Worm (Caenorhabditis elegans) whole organism, mixed stage, embryonic: ENCODE measurements around the gene F18A12.7.

Experiments used
- M03D4.4 ChIP-seq: sonication (generic microtip); optimal IDR thresholded peaks from 2 replicates; lab custom pipeline; 2017; ENCODE audit warnings: mild to moderate bottlenecking, missing genetic modification characterization, missing compliant biosample characterization
- blmp-1 ChIP-seq: fragments of 150-350 bp; optimal IDR thresholded peaks from 2 replicates; lab custom pipeline; 2014; ENCODE audit warnings: missing biosample characterization, missing genetic modification characterization
- ceh-43 ChIP-seq: fragments of 200-800 bp; sonication (Bioruptor generic); optimal IDR thresholded peaks from 2 replicates; lab custom pipeline; 2018; ENCODE audit warnings: mild to moderate bottlenecking, missing genetic modification characterization, moderate library complexity, missing compliant biosample characterization
- elt-1 ChIP-seq: sonication (generic microtip); optimal IDR thresholded peaks from 2 replicates; lab custom pipeline; 2017; ENCODE audit warnings: missing genetic modification characterization, mild to moderate bottlenecking, missing compliant biosample characterization, antibody characterized with exemption, moderate library complexity, borderline replicate concordance; ENCODE audit not compliant: insufficient read depth
- flh-1 ChIP-seq: fragments of 200-800 bp; sonication (Bioruptor generic); optimal IDR thresholded peaks from 2 replicates; lab custom pipeline; 2018; ENCODE audit warnings: mild to moderate bottlenecking, missing genetic modification characterization, moderate library complexity, missing compliant biosample characterization
- hlh-1 ChIP-seq: fragments of 150-350 bp; optimal IDR thresholded peaks from 2 replicates; lab custom pipeline; 2014; ENCODE audit warnings: missing biosample characterization, missing genetic modification reagents, missing genetic modification characterization
- mab-5 ChIP-seq: fragments of 150-350 bp; optimal IDR thresholded peaks from 2 replicates; lab custom pipeline; 2014; ENCODE audit warnings: missing biosample characterization, missing genetic modification characterization
- nhr-12 ChIP-seq: fragments of 150-350 bp; optimal IDR thresholded peaks from 2 replicates; lab custom pipeline; 2014; ENCODE audit warnings: missing biosample characterization, missing genetic modification characterization
- nhr-76 ChIP-seq: sonication (generic microtip); optimal IDR thresholded peaks from 2 replicates; lab custom pipeline; 2017; ENCODE audit warnings: missing biosample characterization, missing genetic modification characterization
- pha-4 ChIP-seq: fragments of 150-350 bp; optimal IDR thresholded peaks from 2 replicates; lab custom pipeline; 2018; ENCODE audit warnings: missing biosample characterization, missing genetic modification reagents, missing genetic modification characterization
- snpc-4 ChIP-seq: fragments of 150-350 bp; optimal IDR thresholded peaks from 2 replicates; lab custom pipeline; 2014; ENCODE audit warnings: missing biosample characterization, missing genetic modification characterization
- unc-39 ChIP-seq: fragments of 150-350 bp; optimal IDR thresholded peaks from 2 replicates; lab custom pipeline; 2014; ENCODE audit warnings: missing biosample characterization, missing genetic modification characterization
- ztf-11 ChIP-seq: fragments of 150-350 bp; optimal IDR thresholded peaks from 2 replicates; lab custom pipeline; 2014; ENCODE audit warnings: missing biosample characterization, missing genetic modification characterization

ce11 chrII:3375302-3375701 is 39.0 kb downstream of the F18A12.7 start:
- TF ChIP-seq ceh-43 (GFP tag; lab: Kevin White, UChicago) (no peak), nhr-76 (tag; lab: Kevin White, UChicago) (no peak), unc-39 (no peak), flh-1 (GFP tag; lab: Kevin White, UChicago) (no peak), snpc-4 (tag; lab: Kevin White, UChicago) (no peak), pha-4 (tag; lab: Kevin White, UChicago) (no peak), ztf-11 (no peak), hlh-1 (tag; lab: Kevin White, UChicago) (no peak), nhr-12 (no peak), blmp-1 (no peak), M03D4.4 (no peak), elt-1 (no peak), mab-5 (tag; lab: Kevin White, UChicago) (no peak)
